Fruit fly (Drosophila melanogaster) whole organism, embryonic: ENCODE data around the gene Tsp68C.
A peak's percentile ranks its signal among the peaks of the same experiment; 100 is the strongest.

Experiments
- Bteb2 ChIP-seq: fragments of 200-800 bp; sonication (Bioruptor generic); optimal IDR thresholded peaks from 2 replicates; lab custom pipeline; 2016; ENCODE audit warnings: missing biosample characterization, missing genetic modification characterization
- CG10274 ChIP-seq: fragments of 200-800 bp; sonication (Bioruptor generic); optimal IDR thresholded peaks from 3 replicates; lab custom pipeline; 2017; ENCODE audit warnings: missing biosample characterization, mild to moderate bottlenecking, missing genetic modification characterization
- CG10462 ChIP-seq: fragments of 200-800 bp; sonication (Bioruptor generic); optimal IDR thresholded peaks from 2 replicates; lab custom pipeline; 2016; ENCODE audit warnings: missing biosample characterization, missing genetic modification characterization
- CG11093 ChIP-seq: fragments of 200-800 bp; sonication (Bioruptor generic); IDR thresholded peaks from 3 replicates; pipeline ENCODE4 v1.3.6; 2022; ENCODE audit warnings: missing biosample characterization, missing genetic modification characterization
- CG12071 ChIP-seq: fragments of 200-800 bp; sonication (Bioruptor generic); optimal IDR thresholded peaks from 3 replicates; lab custom pipeline; 2018; ENCODE audit warnings: missing biosample characterization, mild to moderate bottlenecking, missing genetic modification characterization
- CG1233 ChIP-seq: fragments of 200-800 bp; sonication (Bioruptor generic); optimal IDR thresholded peaks from 4 replicates; lab custom pipeline; 2018; ENCODE audit warnings: missing biosample characterization, mild to moderate bottlenecking, missing genetic modification characterization
- CG15269 ChIP-seq: fragments of 200-800 bp; sonication (Bioruptor generic); optimal IDR thresholded peaks from 2 replicates; lab custom pipeline; 2018; ENCODE audit warnings: missing biosample characterization, mild to moderate bottlenecking, missing genetic modification characterization, moderate library complexity
- CG17829 ChIP-seq: fragments of 200-800 bp; optimal IDR thresholded peaks from 2 replicates; lab custom pipeline; 2019; ENCODE audit warnings: missing biosample characterization, mild to moderate bottlenecking, missing genetic modification characterization, moderate library complexity
- CG31224 ChIP-seq: fragments of 200-800 bp; sonication (Bioruptor generic); IDR thresholded peaks from 2 replicates; pipeline ENCODE4 v1.3.6; 2022; ENCODE audit warnings: missing biosample characterization, missing genetic modification characterization
- CG31365 ChIP-seq: fragments of 200-800 bp; sonication (Bioruptor generic); optimal IDR thresholded peaks from 2 replicates; lab custom pipeline; 2018; ENCODE audit warnings: missing biosample characterization, mild to moderate bottlenecking, missing genetic modification characterization
- CG43689 ChIP-seq: fragments of 200-800 bp; sonication (Bioruptor generic); IDR thresholded peaks from 2 replicates; pipeline ENCODE4 v1.3.6; 2022; ENCODE audit warnings: missing biosample characterization, missing genetic modification characterization
- CG4820 ChIP-seq: fragments of 200-800 bp; sonication (Bioruptor generic); optimal IDR thresholded peaks from 3 replicates; lab custom pipeline; 2016; ENCODE audit warnings: missing biosample characterization, missing genetic modification characterization
- CG6272 ChIP-seq: fragments of 200-800 bp; sonication (Bioruptor generic); IDR thresholded peaks from 2 replicates; pipeline ENCODE4 v1.3.6; 2022; ENCODE audit warnings: missing biosample characterization, missing genetic modification characterization
- CG6813 ChIP-seq: fragments of 200-800 bp; sonication (Bioruptor generic); optimal IDR thresholded peaks from 2 replicates; lab custom pipeline; 2017; ENCODE audit warnings: missing biosample characterization, missing genetic modification characterization, mild to moderate bottlenecking, moderate library complexity, missing genetic modification reagents
- Chrac-16 ChIP-seq: fragments of 200-800 bp; sonication (Bioruptor generic); optimal IDR thresholded peaks from 3 replicates; lab custom pipeline; 2016; ENCODE audit warnings: missing biosample characterization, missing genetic modification characterization
- Deaf1 ChIP-seq: fragments of 200-800 bp; optimal IDR thresholded peaks from 3 replicates; lab custom pipeline; 2019; ENCODE audit warnings: missing biosample characterization, mild to moderate bottlenecking, missing genetic modification characterization, moderate library complexity
- Gug ChIP-seq: fragments of 200-800 bp; sonication (Bioruptor generic); IDR thresholded peaks from 4 replicates; pipeline ENCODE4 v1.3.6; 2022; ENCODE audit warnings: missing biosample characterization, missing genetic modification characterization
- HLH4C ChIP-seq: fragments of 200-800 bp; sonication (Bioruptor generic); IDR thresholded peaks from 3 replicates; pipeline ENCODE4 v1.3.6; 2022; ENCODE audit warnings: missing biosample characterization, missing genetic modification characterization; ENCODE audit not compliant: partially characterized antibody
- HLH54F ChIP-seq: fragments of 200-800 bp; sonication (Bioruptor generic); optimal IDR thresholded peaks from 3 replicates; lab custom pipeline; 2016; ENCODE audit warnings: missing biosample characterization, missing genetic modification characterization
- Hr3 ChIP-seq: fragments of 200-800 bp; sonication (Bioruptor generic); optimal IDR thresholded peaks from 3 replicates; lab custom pipeline; 2016; ENCODE audit warnings: missing biosample characterization, missing genetic modification characterization
- MESR4 ChIP-seq: fragments of 200-800 bp; sonication (Bioruptor generic); optimal IDR thresholded peaks from 2 replicates; lab custom pipeline; 2018; ENCODE audit warnings: missing biosample characterization, mild to moderate bottlenecking, missing genetic modification characterization, moderate library complexity
- MTF-1 ChIP-seq: fragments of 200-800 bp; sonication (Bioruptor generic); optimal IDR thresholded peaks from 2 replicates; lab custom pipeline; 2018; ENCODE audit warnings: missing biosample characterization, mild to moderate bottlenecking, missing genetic modification characterization, borderline replicate concordance
- Mrtf ChIP-seq: fragments of 200-800 bp; sonication (Bioruptor generic); IDR thresholded peaks from 3 replicates; pipeline ENCODE4 v1.3.6; 2022; ENCODE audit warnings: missing biosample characterization, missing genetic modification characterization
- NFAT ChIP-seq: fragments of 200-800 bp; sonication (Bioruptor generic); IDR thresholded peaks from 2 replicates; pipeline ENCODE4 v1.3.6; 2022; ENCODE audit warnings: missing biosample characterization, missing genetic modification characterization
- Poxn ChIP-seq: fragments of 200-800 bp; sonication (Bioruptor generic); IDR thresholded peaks from 2 replicates; pipeline ENCODE4 v1.3.6; 2022; ENCODE audit warnings: missing biosample characterization, missing genetic modification characterization
- Ravus ChIP-seq: fragments of 200-800 bp; sonication (Bioruptor generic); IDR thresholded peaks from 2 replicates; pipeline ENCODE4 v1.3.6; 2022; ENCODE audit warnings: missing biosample characterization, missing genetic modification characterization
- Six4 ChIP-seq: fragments of 200-800 bp; sonication (Bioruptor generic); optimal IDR thresholded peaks from 2 replicates; lab custom pipeline; 2016; ENCODE audit warnings: missing biosample characterization, missing genetic modification characterization
- Usf ChIP-seq: fragments of 200-800 bp; sonication (Bioruptor generic); optimal IDR thresholded peaks from 2 replicates; lab custom pipeline; 2017; ENCODE audit warnings: missing genotype, missing biosample characterization, missing genetic modification characterization
- ac ChIP-seq: fragments of 200-800 bp; sonication (Bioruptor generic); optimal IDR thresholded peaks from 3 replicates; lab custom pipeline; 2017; ENCODE audit warnings: missing biosample characterization, mild to moderate bottlenecking, missing genetic modification characterization
- bab2 ChIP-seq: fragments of 200-800 bp; sonication (Bioruptor generic); optimal IDR thresholded peaks from 2 replicates; lab custom pipeline; 2016; ENCODE audit warnings: missing biosample characterization, missing genetic modification characterization
- chm ChIP-seq: fragments of 200-800 bp; sonication (Bioruptor generic); IDR thresholded peaks from 2 replicates; pipeline ENCODE4 v1.3.6; 2022; ENCODE audit warnings: missing biosample characterization, missing genetic modification characterization
- disco-r ChIP-seq: fragments of 200-800 bp; sonication (Bioruptor generic); optimal IDR thresholded peaks from 2 replicates; lab custom pipeline; 2016; ENCODE audit warnings: missing biosample characterization, missing genetic modification characterization
- ems ChIP-seq: fragments of 200-800 bp; sonication (Bioruptor generic); optimal IDR thresholded peaks from 3 replicates; lab custom pipeline; 2016; ENCODE audit warnings: missing biosample characterization, missing genetic modification characterization
- ewg ChIP-seq: fragments of 200-800 bp; sonication (Bioruptor generic); optimal IDR thresholded peaks from 3 replicates; lab custom pipeline; 2017; ENCODE audit warnings: mild to moderate bottlenecking, missing biosample characterization, missing genetic modification reagents, missing genetic modification characterization
- fd3F ChIP-seq: fragments of 200-800 bp; sonication (Bioruptor generic); optimal IDR thresholded peaks from 2 replicates; lab custom pipeline; 2018; ENCODE audit warnings: missing biosample characterization, mild to moderate bottlenecking, missing genetic modification characterization, moderate library complexity
- grn ChIP-seq: fragments of 200-800 bp; sonication (Bioruptor generic); optimal IDR thresholded peaks from 3 replicates; lab custom pipeline; 2017; ENCODE audit warnings: missing biosample characterization, missing genetic modification characterization
- h ChIP-seq: fragments of >200 bp; optimal IDR thresholded peaks from 2 replicates; lab custom pipeline; 2017
- lab ChIP-seq: fragments of 200-800 bp; sonication (Bioruptor generic); optimal IDR thresholded peaks from 3 replicates; lab custom pipeline; 2017; ENCODE audit warnings: missing biosample characterization, missing genetic modification characterization, mild to moderate bottlenecking, moderate library complexity, missing genetic modification reagents
- mld ChIP-seq: fragments of 200-800 bp; sonication (Bioruptor generic); IDR thresholded peaks from 3 replicates; pipeline ENCODE4 v1.3.6; 2022; ENCODE audit warnings: missing biosample characterization, missing genetic modification characterization; ENCODE audit not compliant: partially characterized antibody
- nau ChIP-seq: fragments of 200-800 bp; sonication (Bioruptor generic); optimal IDR thresholded peaks from 3 replicates; lab custom pipeline; 2017; ENCODE audit warnings: missing biosample characterization, mild to moderate bottlenecking, missing genetic modification characterization, missing genetic modification reagents
- nerfin-2 ChIP-seq: fragments of 200-800 bp; sonication (Bioruptor generic); IDR thresholded peaks from 2 replicates; pipeline ENCODE4 v1.3.6; 2022; ENCODE audit warnings: missing biosample characterization, missing genetic modification characterization; ENCODE audit not compliant: partially characterized antibody
- oc ChIP-seq: fragments of 200-800 bp; sonication (Bioruptor generic); optimal IDR thresholded peaks from 2 replicates; lab custom pipeline; 2018; ENCODE audit warnings: missing biosample characterization, mild to moderate bottlenecking, missing genetic modification characterization, moderate library complexity
- onecut ChIP-seq: fragments of 200-800 bp; sonication (Bioruptor generic); IDR thresholded peaks from 2 replicates; pipeline ENCODE4 v1.3.6; 2022; ENCODE audit warnings: missing biosample characterization, missing genetic modification characterization
- peb ChIP-seq: fragments of 200-800 bp; sonication (Bioruptor generic); IDR thresholded peaks from 2 replicates; pipeline ENCODE4 v1.3.6; 2022; ENCODE audit warnings: missing biosample characterization, missing genetic modification characterization
- pfk ChIP-seq: fragments of 200-800 bp; sonication (Bioruptor generic); optimal IDR thresholded peaks from 2 replicates; lab custom pipeline; 2018; ENCODE audit warnings: missing biosample characterization, mild to moderate bottlenecking, missing genetic modification characterization, moderate library complexity
- pzg ChIP-seq: fragments of 200-800 bp; sonication (Bioruptor generic); optimal IDR thresholded peaks from 3 replicates; lab custom pipeline; 2018; ENCODE audit warnings: missing biosample characterization, mild to moderate bottlenecking, missing genetic modification characterization, moderate library complexity
- ranshi ChIP-seq: fragments of 200-800 bp; sonication (Bioruptor generic); IDR thresholded peaks from 2 replicates; pipeline ENCODE4 v1.3.6; 2022; ENCODE audit warnings: missing biosample characterization, missing genetic modification characterization
- row ChIP-seq: fragments of 200-800 bp; sonication (Bioruptor generic); IDR thresholded peaks from 3 replicates; pipeline ENCODE4 v1.3.6; 2022; ENCODE audit warnings: missing biosample characterization, missing genetic modification characterization
- shn ChIP-seq: fragments of 200-800 bp; sonication (Bioruptor generic); optimal IDR thresholded peaks from 3 replicates; lab custom pipeline; 2016; ENCODE audit warnings: missing biosample characterization, missing genetic modification characterization
- sima ChIP-seq: fragments of 200-800 bp; sonication (Bioruptor generic); optimal IDR thresholded peaks from 2 replicates; lab custom pipeline; 2016; ENCODE audit warnings: missing biosample characterization, missing genetic modification characterization
- ttk ChIP-seq: fragments of 200-800 bp; sonication (Bioruptor generic); IDR thresholded peaks from 2 replicates; pipeline ENCODE4 v2.1.2; 2022; ENCODE audit warnings: missing biosample characterization, missing genetic modification characterization
- wor ChIP-seq: fragments of 200-800 bp; sonication (Bioruptor generic); IDR thresholded peaks from 2 replicates; pipeline ENCODE4 v1.3.6; 2022; ENCODE audit warnings: missing biosample characterization, missing genetic modification characterization

Gene Tsp68C

DNA sequence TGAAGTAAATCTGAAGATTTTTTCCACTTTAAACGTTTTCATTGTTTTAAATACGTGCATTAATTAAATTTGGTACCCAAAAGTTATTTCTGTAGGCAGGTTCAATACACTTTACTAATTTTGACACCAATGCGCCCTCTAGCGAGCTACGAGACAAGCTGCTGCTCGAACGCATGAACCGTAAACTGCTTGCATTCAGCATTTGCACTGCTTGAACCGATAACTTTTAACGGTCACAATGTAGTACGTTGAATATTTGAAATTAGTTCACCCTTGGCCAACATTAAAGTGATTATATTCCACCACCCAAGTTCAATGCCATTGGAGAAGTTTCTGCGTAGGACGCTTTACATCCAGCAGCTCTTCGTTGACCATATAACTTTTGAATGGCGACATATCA, 1.8 kb downstream of the Tsp68C start (continued):
- TF ChIP-seq mld (GFP tag; lab: Robert Waterston, UW) (peak; percentile 44; the same call in 1 of the 3 replicates), h (lab: Kevin White, UChicago) (no peak), Six4 (no peak), Usf (no peak), CG4820 (GFP tag; lab: Kevin White, UChicago) (peak; percentile 71), wor (no peak), oc (no peak), CG6813 (GFP tag; lab: Kevin White, UChicago) (no peak), HLH54F (GFP tag; lab: Kevin White, UChicago) (no peak), ac (no peak), chm (GFP tag; lab: Robert Waterston, UW) (no peak), ttk (GFP tag; lab: Robert Waterston, UW) (0 out of 2 replicates have a peak, but pooled peaks have one; percentile 21), NFAT (peak; percentile 53; the same call in 1 of the 2 replicates), pfk (GFP tag; lab: Kevin White, UChicago) (no peak), bab2 (GFP tag; lab: Kevin White, UChicago) (peak; percentile 17), Hr3 (peak; percentile 32), pzg (GFP tag; lab: Kevin White, UChicago) (peak; percentile 37), ranshi (no peak), MESR4 (GFP tag; lab: Kevin White, UChicago) (no peak), disco-r (GFP tag; lab: Kevin White, UChicago) (no peak), HLH4C (peak; percentile 67), shn (GFP tag; lab: Kevin White, UChicago) (no peak), CG10462 (no peak), CG31224 (no peak), CG31365 (tag; lab: Kevin White, UChicago) (peak; percentile 98), Ravus (no peak), ewg (GFP tag; lab: Kevin White, UChicago) (no peak), Mrtf (GFP tag; lab: Robert Waterston, UW) (peak; percentile 70; the same call in 2 of the 3 replicates), CG17829 (tag; lab: Kevin White, UChicago) (no peak), Deaf1 (tag; lab: Kevin White, UChicago) (no peak), onecut (GFP tag; lab: Robert Waterston, UW) (no peak), nerfin-2 (peak; percentile 43; the same call in 1 of the 2 replicates), nau (GFP tag; lab: Kevin White, UChicago) (no peak), fd3F (no peak), CG11093 (GFP tag; lab: Robert Waterston, UW) (peak; percentile 46; the same call in 2 of the 3 replicates), CG12071 (GFP tag; lab: Kevin White, UChicago) (no peak), Poxn (GFP tag; lab: Robert Waterston, UW) (no peak), sima (no peak), CG10274 (GFP tag; lab: Kevin White, UChicago) (no peak), MTF-1 (GFP tag; lab: Kevin White, UChicago) (no peak), CG6272 (no peak), ems (GFP tag; lab: Kevin White, UChicago) (no peak), grn (GFP tag; lab: Kevin White, UChicago) (no peak), Bteb2 (GFP tag; lab: Kevin White, UChicago) (no peak), peb (GFP tag; lab: Robert Waterston, UW) (no peak), lab (GFP tag; lab: Kevin White, UChicago) (no peak), CG43689 (GFP tag; lab: Robert Waterston, UW) (no peak), Gug (GFP tag; lab: Robert Waterston, UW) (peak; percentile 42; the same call in 1 of the 4 replicates), CG1233 (GFP tag; lab: Kevin White, UChicago) (no peak), Chrac-16 (GFP tag; lab: Kevin White, UChicago) (peak; percentile 17), row (GFP tag; lab: Robert Waterston, UW) (no peak), CG15269 (tag; lab: Kevin White, UChicago) (no peak)
